Fruit fly (Drosophila melanogaster): Measurements from ENCODE around the gene Ir7d.

The Ir7d gene

DNA sequence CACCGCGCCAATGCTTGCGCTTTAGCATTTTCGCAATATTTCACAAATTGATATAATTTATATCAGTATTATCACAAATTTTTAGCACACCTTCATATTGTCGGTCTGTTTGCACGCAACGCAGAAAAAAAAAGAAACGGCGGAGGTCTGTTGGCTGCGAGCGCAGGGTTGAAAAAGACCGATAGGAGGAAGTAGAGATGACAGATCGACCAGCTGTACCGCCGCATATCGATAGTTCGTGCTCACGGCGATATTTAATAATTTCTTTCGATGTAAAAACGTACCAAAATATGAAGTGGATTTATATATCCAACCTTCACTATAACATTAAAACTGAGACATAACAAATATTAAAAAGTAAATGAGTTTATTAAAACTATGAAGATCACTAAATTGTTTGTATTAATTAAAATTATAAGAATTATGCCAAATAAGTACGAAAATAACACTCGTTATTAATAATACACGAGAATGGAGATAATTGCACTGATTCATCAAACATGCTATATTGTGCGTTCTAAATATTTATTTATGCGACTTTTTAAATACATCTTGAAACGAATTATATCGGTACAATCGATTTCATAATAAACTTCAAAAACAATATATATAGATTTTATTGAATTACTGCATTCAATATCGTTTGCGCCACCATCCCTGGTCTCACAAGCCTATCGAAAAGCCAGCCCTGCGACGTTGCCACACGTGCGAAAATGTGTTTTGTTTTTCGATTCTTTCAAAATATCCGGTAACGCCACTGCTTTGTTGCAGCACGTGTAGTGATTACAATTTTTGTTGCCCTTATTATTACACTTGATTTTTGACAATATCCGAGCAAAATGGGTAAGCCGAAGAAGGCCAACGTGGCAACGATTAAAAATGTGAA is 22.8 kb upstream of the Ir7d start, which contains the start of the genes RpS6 and bys (continued):
- TF ChIP-seq Nf-YA (GFP tag; IDR thresholded peaks at IDR 0.05) (no peak), mirr (GFP tag; optimal IDR thresholded peaks at IDR 0.05) (peak; percentile 31), psq (GFP tag; optimal IDR thresholded peaks at IDR 0.05) (no peak), Dll (GFP tag; IDR thresholded peaks at IDR 0.05; ENCODE audit: partially characterized antibody) (peak; percentile 80), CG4820 (GFP tag; optimal IDR thresholded peaks at IDR 0.05) (peak; percentile 8), fru (optimal IDR thresholded peaks at IDR 0.05) (no peak), jumu (GFP tag; optimal IDR thresholded peaks at IDR 0.05) (no peak), CG1832 (GFP tag; optimal IDR thresholded peaks at IDR 0.05) (no peak), tap (tag; optimal IDR thresholded peaks at IDR 0.05) (no peak), Doc3 (GFP tag; IDR thresholded peaks at IDR 0.05; ENCODE audit: partially characterized antibody) (peak; percentile 71; the same call in 2 of the 3 replicates), sisA (GFP tag; IDR thresholded peaks at IDR 0.05) (0 out of 2 replicates have a peak, but pooled peaks have one; percentile 20), Lim3 (GFP tag; IDR thresholded peaks at IDR 0.05) (no peak), sd (tag; optimal IDR thresholded peaks at IDR 0.05) (no peak), Aef1 (GFP tag; IDR thresholded peaks at IDR 0.05) (0 out of 3 replicates have a peak, but pooled peaks have one; percentile 15), CG4730 (GFP tag; IDR thresholded peaks at IDR 0.05) (peak; percentile 20; the same call in 1 of the 2 replicates), dati (GFP tag; IDR thresholded peaks at IDR 0.05) (0 out of 2 replicates have a peak, but pooled peaks have one; percentile 4), CG10147 (GFP tag; optimal IDR thresholded peaks at IDR 0.05) (peak; percentile 16), B-H1 (GFP tag; IDR thresholded peaks at IDR 0.05) (peak; percentile 14; the same call in 1 of the 3 replicates), CG10959 (GFP tag; IDR thresholded peaks at IDR 0.05) (no peak), Ravus (GFP tag; IDR thresholded peaks at IDR 0.05) (no peak), dmrt11E (tag; optimal IDR thresholded peaks at IDR 0.05) (no peak), CG42726 (GFP tag; IDR thresholded peaks at IDR 0.05; ENCODE audit: partially characterized antibody) (peak; percentile 89; the same call in 1 of the 2 replicates), CG9817 (tag; optimal IDR thresholded peaks at IDR 0.05) (peak; percentile 40), klu (GFP tag; IDR thresholded peaks at IDR 0.05) (no peak), CG7556 (GFP tag; optimal IDR thresholded peaks at IDR 0.05) (peak; percentile 49), BtbVII (GFP tag; optimal IDR thresholded peaks at IDR 0.05) (peak; percentile 77), PHDP (tag; optimal IDR thresholded peaks at IDR 0.05) (peak; percentile 36), CG17361 (GFP tag; IDR thresholded peaks at IDR 0.05) (peak; percentile 82), az2 (GFP tag; optimal IDR thresholded peaks at IDR 0.05) (peak; percentile 29), shn (GFP tag; optimal IDR thresholded peaks at IDR 0.05) (no peak), gcm (GFP tag; optimal IDR thresholded peaks at IDR 0.05) (no peak), NC2α (GFP tag; optimal IDR thresholded peaks at IDR 0.05) (no peak), ara (GFP tag; IDR thresholded peaks at IDR 0.05) (peak; percentile 13; the same call in 1 of the 2 replicates), btn (GFP tag; optimal IDR thresholded peaks at IDR 0.05) (no peak), unc-4 (GFP tag; IDR thresholded peaks at IDR 0.05; ENCODE audit: partially characterized antibody) (peak; percentile 73), tll (GFP tag; optimal IDR thresholded peaks at IDR 0.05) (no peak), fu2 (GFP tag; optimal IDR thresholded peaks at IDR 0.05) (peak; percentile 12), CG3281 (GFP tag; optimal IDR thresholded peaks at IDR 0.05) (peak; percentile 67), Deaf1 (tag; optimal IDR thresholded peaks at IDR 0.05) (no peak), pfk (GFP tag; optimal IDR thresholded peaks at IDR 0.05) (peak; percentile 57), inv (GFP tag; IDR thresholded peaks at IDR 0.05; ENCODE audit: partially characterized antibody) (peak; percentile 77), CG10366 (GFP tag; IDR thresholded peaks at IDR 0.05) (peak; percentile 53), Dad (GFP tag; optimal IDR thresholded peaks at IDR 0.05) (no peak), scrt (GFP tag; optimal IDR thresholded peaks at IDR 0.05) (peak; percentile 61), CG3838 (GFP tag; optimal IDR thresholded peaks at IDR 0.05) (no peak), Oaz (GFP tag; IDR thresholded peaks at IDR 0.05) (peak; percentile 15; the same call in 1 of the 2 replicates), seq (GFP tag; IDR thresholded peaks at IDR 0.05) (no peak), Oli (tag; optimal IDR thresholded peaks at IDR 0.05) (peak; percentile 33)
